Worm (Caenorhabditis elegans): ENCODE measurements around the gene bas-1.

Gene bas-1

ce11 chrIII:5601999-5602398 lies 10.1 kb upstream of the bas-1 start (continued):
- TF ChIP-seq snpc-4 (tag; optimal IDR thresholded peaks at IDR 0.05) (no peak), set-16 (GFP tag; IDR thresholded peaks at IDR 0.05) (peak; percentile 35; the same call in 1 of the 2 replicates), lsy-2 (tag; optimal IDR thresholded peaks at IDR 0.05) (peak in 1 of 2 experiments; percentile 76), hmg-1.1 (GFP tag; IDR thresholded peaks at IDR 0.05) (peak; percentile 81), zfp-3 (GFP tag; conservative IDR thresholded peaks at IDR 0.05) (0 out of 2 replicates have a peak, but pooled peaks have one; percentile 62), mdt-29 (GFP tag; IDR thresholded peaks at IDR 0.05) (peak; percentile 75; the same call in 1 of the 2 replicates), dve-1 (tag; optimal IDR thresholded peaks at IDR 0.05; ENCODE audit: insufficient read depth) (peak; percentile 84), ceh-44 (GFP tag; IDR thresholded peaks at IDR 0.05) (no peak), nhr-25 (tag; optimal IDR thresholded peaks at IDR 0.05; ENCODE audit: borderline replicate concordance, insufficient read depth) (peak; percentile 64), zip-11 (GFP tag; IDR thresholded peaks at IDR 0.05) (0 out of 2 replicates have a peak, but pooled peaks have one; percentile 17), nhr-11 (tag; optimal IDR thresholded peaks at IDR 0.05) (peak; percentile 37), F44E2.7 (GFP tag; IDR thresholded peaks at IDR 0.05) (peak; percentile 93), cey-2 (tag; optimal IDR thresholded peaks at IDR 0.05; ENCODE audit: borderline replicate concordance, insufficient read depth) (no peak), ceh-62 (tag; optimal IDR thresholded peaks at IDR 0.05) (no peak), F37D6.2 (tag; optimal IDR thresholded peaks at IDR 0.05) (peak; percentile 31), mep-1 (tag; optimal IDR thresholded peaks at IDR 0.05) (peak; percentile 86), lin-29 (GFP tag; IDR thresholded peaks at IDR 0.05) (0 out of 2 replicates have a peak, but pooled peaks have one; percentile 45), egl-43 (GFP tag; IDR thresholded peaks at IDR 0.05) (peak; percentile 94), ceh-82 (tag; optimal IDR thresholded peaks at IDR 0.05) (no peak), hif-1 (tag; optimal IDR thresholded peaks at IDR 0.05) (peak; percentile 23 to 51), sdz-12 (GFP tag; optimal IDR thresholded peaks at IDR 0.05) (peak; percentile 81), zfp-2 (tag; optimal IDR thresholded peaks at IDR 0.05) (peak; percentile 61), R02D3.7 (tag; optimal IDR thresholded peaks at IDR 0.05) (peak; percentile 27), php-3 (GFP tag; IDR thresholded peaks at IDR 0.05) (peak; percentile 64; the same call in 1 of the 2 replicates), pha-4 (GFP tag; IDR thresholded peaks at IDR 0.05) (peak; percentile 94), pha-4 (tag; optimal IDR thresholded peaks at IDR 0.05) (no peak), hlh-30 (tag; optimal IDR thresholded peaks at IDR 0.05; ENCODE audit: insufficient read depth) (peak; percentile 37), nhr-6 (tag; optimal IDR thresholded peaks at IDR 0.05) (peak; percentile 58), dpl-1 (GFP tag; optimal IDR thresholded peaks at IDR 0.05) (peak; percentile 54), nhr-111 (GFP tag; optimal IDR thresholded peaks at IDR 0.05) (peak; percentile 83), mdl-1 (tag; optimal IDR thresholded peaks at IDR 0.05) (peak in 1 of 2 experiments; percentile 3), nhr-41 (GFP tag; IDR thresholded peaks at IDR 0.05) (peak; percentile 73; the same call in 1 of the 2 replicates), spr-3 (GFP tag; optimal IDR thresholded peaks at IDR 0.05) (peak; percentile 54), ztf-11 (tag; optimal IDR thresholded peaks at IDR 0.05) (no peak), nhr-77 (tag; optimal IDR thresholded peaks at IDR 0.05) (peak; percentile 49), attf-4 (tag; optimal IDR thresholded peaks at IDR 0.05) (no peak), duxl-1 (tag; optimal IDR thresholded peaks at IDR 0.05; ENCODE audit: poor library complexity) (peak; percentile 91), jun-1 (tag; optimal IDR thresholded peaks at IDR 0.05) (peak; percentile 36), lir-3 (tag; optimal IDR thresholded peaks at IDR 0.05) (peak; percentile 73), mxl-2 (GFP tag; conservative IDR thresholded peaks at IDR 0.05) (0 out of 2 replicates have a peak, but pooled peaks have one; percentile 46), nhr-237 (tag; optimal IDR thresholded peaks at IDR 0.05) (no peak), Y105C5A.15 (GFP tag; IDR thresholded peaks at IDR 0.05) (peak; percentile 91; the same call in 1 of the 2 replicates), ceh-32 (tag; optimal IDR thresholded peaks at IDR 0.05; ENCODE audit: poor library complexity) (no peak), dmd-9 (GFP tag; IDR thresholded peaks at IDR 0.05) (peak; percentile 83), lin-1 (GFP tag; IDR thresholded peaks at IDR 0.05) (peak; percentile 90), madf-9 (GFP tag; conservative IDR thresholded peaks at IDR 0.05) (peak; percentile 86), snpc-1.2 (GFP tag; IDR thresholded peaks at IDR 0.05) (peak; percentile 88), arid-1 (GFP tag; conservative IDR thresholded peaks at IDR 0.05) (peak; percentile 94), nhr-10 (tag; optimal IDR thresholded peaks at IDR 0.05) (no peak), aha-1 (tag) (peak; percentile 82)
